Worm (Caenorhabditis elegans): ENCODE measurements around the gene sru-9.

- TF ChIP-seq lsy-2 (tag; optimal IDR thresholded peaks at IDR 0.05) (no peak), nhr-28 (tag; optimal IDR thresholded peaks at IDR 0.05) (no peak), sem-2 (GFP tag; optimal IDR thresholded peaks at IDR 0.05) (no peak)
Observed at ce11 chrIV:13632613-13633012, 43.8 kb downstream of the sru-9 start.
